Fruit fly (Drosophila melanogaster): Measurements from ENCODE around the gene CG10845.

- TF ChIP-seq gl (tag; optimal IDR thresholded peaks at IDR 0.05) (no peak), CG14655 (GFP tag; optimal IDR thresholded peaks at IDR 0.05) (no peak), CG12605 (GFP tag; IDR thresholded peaks at IDR 0.05) (no peak), Pif1B (GFP tag; optimal IDR thresholded peaks at IDR 0.05) (no peak), Ets98B (GFP tag; IDR thresholded peaks at IDR 0.05) (no peak), Snoo (tag; optimal IDR thresholded peaks at IDR 0.05) (no peak), fd96Ca (GFP tag; IDR thresholded peaks at IDR 0.05) (no peak), CG8159 (tag; optimal IDR thresholded peaks at IDR 0.05) (no peak)
Measured at dm6 chr3R:24860316-24860826, 40.5 kb upstream of the CG10845 start, which contains the start of gene CG13639.
